Worm (Caenorhabditis elegans): ENCODE measurements around the gene btb-16.

btb-16 gene

ce11 chrII:3296644-3297043, at the start of gene btb-16:
Gene btb-16, plus strand, starts transcription at chrII:3296883.
- TF ChIP-seq him-1 (tag; optimal IDR thresholded peaks at IDR 0.05) = no peak
- no peak for TF ChIP-seq dao-5 (tag; optimal IDR thresholded peaks at IDR 0.05)
- no peak for TF ChIP-seq W03F9.2 (tag; optimal IDR thresholded peaks at IDR 0.05)

DNA sequence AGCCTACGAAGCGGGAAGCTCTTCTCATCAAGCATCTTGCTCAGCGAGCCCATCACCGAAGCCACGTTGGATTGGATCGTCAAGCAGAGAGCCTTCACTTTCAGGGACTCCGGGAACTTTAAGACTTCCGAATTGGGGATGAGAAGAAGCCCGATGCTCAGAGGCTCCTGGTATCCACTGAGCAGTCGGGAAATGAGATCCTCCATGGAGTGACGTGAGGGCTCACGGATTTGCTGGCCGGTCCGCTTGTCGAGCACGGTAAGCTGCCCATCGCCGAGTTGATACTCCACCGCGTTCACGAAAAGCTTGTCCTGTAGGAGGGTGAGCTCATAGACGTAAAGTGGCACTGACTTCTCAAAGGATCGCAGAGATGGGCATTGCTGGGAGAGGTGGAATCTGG, 49.1 kb upstream of the btb-16 start:
- TF ChIP-seq dao-5 (tag; optimal IDR thresholded peaks at IDR 0.05) = no peak
- TF ChIP-seq him-1 (tag; optimal IDR thresholded peaks at IDR 0.05) = no peak
- no peak for TF ChIP-seq W03F9.2 (tag; optimal IDR thresholded peaks at IDR 0.05)

- TF ChIP-seq dao-5 (tag; optimal IDR thresholded peaks at IDR 0.05) (no peak), W03F9.2 (tag; optimal IDR thresholded peaks at IDR 0.05) (no peak), him-1 (tag; optimal IDR thresholded peaks at IDR 0.05) (no peak)
Observed at ce11 chrII:3248043-3248718, 48.5 kb upstream of the btb-16 start, which contains the start of the genes fbxc-50 and C17F4.2. Gene fbxc-50, minus strand, starts transcription at chrII:3248123. Gene C17F4.2, plus strand, starts transcription at chrII:3248668.

DNA sequence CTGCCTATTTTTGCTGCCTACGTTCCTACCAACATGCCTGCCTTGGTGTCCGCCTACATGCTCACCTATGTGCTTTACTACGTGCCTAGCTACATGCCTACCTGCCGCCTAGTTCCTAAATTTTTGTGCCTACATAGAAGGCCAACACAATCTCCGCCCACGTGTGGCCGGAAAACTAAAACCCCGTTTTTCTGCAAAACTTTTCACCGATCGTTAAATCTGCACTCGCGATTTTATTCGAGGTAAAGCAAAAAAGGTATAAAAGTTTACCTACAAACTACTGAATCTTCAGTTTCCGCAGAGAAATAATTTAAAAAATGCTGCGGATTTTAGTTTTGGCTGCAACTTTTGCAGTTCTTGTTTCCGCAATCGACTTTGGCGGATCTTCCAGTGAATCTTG, 47.3 kb upstream of the btb-16 start, which contains the start of gene clec-124:
clec-124 (plus strand) TSS at position 301 of the 400 bp plus-strand sequence.
- no peak for TF ChIP-seq him-1 (tag; optimal IDR thresholded peaks at IDR 0.05)
- TF ChIP-seq dao-5 (tag; optimal IDR thresholded peaks at IDR 0.05) = no peak
- no peak for TF ChIP-seq W03F9.2 (tag; optimal IDR thresholded peaks at IDR 0.05)

DNA sequence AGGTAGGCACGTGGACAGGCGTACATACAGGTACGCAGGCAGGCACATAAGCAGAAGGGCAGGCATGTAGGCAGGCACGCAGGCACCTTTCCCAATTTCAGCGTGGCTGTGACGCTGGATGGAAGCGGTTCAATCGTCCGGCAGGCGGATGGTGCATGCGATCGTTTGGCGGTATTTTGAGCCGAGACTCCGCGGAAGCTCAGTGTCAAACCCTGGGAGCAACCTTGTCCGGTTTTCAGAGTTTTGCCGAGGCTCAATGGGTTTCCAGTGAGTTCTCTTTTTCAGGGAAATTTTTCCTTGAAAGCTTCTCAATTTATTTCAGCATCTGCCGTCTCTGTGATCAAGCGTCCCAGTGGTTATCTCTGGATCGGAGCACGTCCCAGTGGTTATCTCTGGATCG, 46.5 kb upstream of the btb-16 start:
- TF ChIP-seq him-1 (tag; optimal IDR thresholded peaks at IDR 0.05) (no peak), W03F9.2 (tag; optimal IDR thresholded peaks at IDR 0.05) (no peak), dao-5 (tag; optimal IDR thresholded peaks at IDR 0.05) (no peak)

ce11 chrII:3251782-3252181, 44.9 kb upstream of the btb-16 start:
- TF ChIP-seq dao-5 (tag; optimal IDR thresholded peaks at IDR 0.05) (no peak), him-1 (tag; optimal IDR thresholded peaks at IDR 0.05) (no peak), W03F9.2 (tag; optimal IDR thresholded peaks at IDR 0.05) (no peak)

- TF ChIP-seq him-1 (tag; optimal IDR thresholded peaks at IDR 0.05) = no peak
- TF ChIP-seq dao-5 (tag; optimal IDR thresholded peaks at IDR 0.05) = no peak
- no peak for TF ChIP-seq W03F9.2 (tag; optimal IDR thresholded peaks at IDR 0.05)
Observed at ce11 chrII:3259254-3259653, 37.4 kb upstream of the btb-16 start, which contains the start of gene gcy-19. Gene gcy-19, minus strand, starts transcription at chrII:3259354.

DNA sequence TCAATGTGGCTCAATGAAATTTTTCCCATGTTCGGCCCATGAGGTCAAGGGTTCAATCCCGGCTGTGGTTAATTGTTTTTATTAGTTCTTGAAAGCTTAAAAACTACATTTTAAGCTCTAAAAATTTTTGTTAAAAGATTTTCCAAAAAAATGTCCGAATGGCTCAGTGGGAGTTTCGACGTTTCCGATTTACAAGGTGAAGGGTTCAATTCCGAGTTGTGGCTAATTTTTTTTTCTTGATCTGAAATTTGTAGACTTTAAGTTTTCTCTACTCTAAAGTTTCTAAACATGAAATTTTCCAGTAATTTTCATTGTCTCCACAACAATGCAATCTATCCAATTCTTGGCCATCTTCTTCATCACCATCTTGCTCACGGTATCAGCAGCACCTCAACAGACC, 34.2 kb upstream of the btb-16 start, which contains the start of gene F02E11.2:
F02E11.2 (plus strand) TSS at position 301 of the 400 bp plus-strand sequence.
- TF ChIP-seq W03F9.2 (tag; optimal IDR thresholded peaks at IDR 0.05) = no peak
- TF ChIP-seq him-1 (tag; optimal IDR thresholded peaks at IDR 0.05) = no peak

- no peak for TF ChIP-seq him-1 (tag; optimal IDR thresholded peaks at IDR 0.05)
- no peak for TF ChIP-seq W03F9.2 (tag; optimal IDR thresholded peaks at IDR 0.05)
- TF ChIP-seq dao-5 (tag; optimal IDR thresholded peaks at IDR 0.05) = no peak
Observed at ce11 chrII:3264704-3265103, 32.0 kb upstream of the btb-16 start.

DNA sequence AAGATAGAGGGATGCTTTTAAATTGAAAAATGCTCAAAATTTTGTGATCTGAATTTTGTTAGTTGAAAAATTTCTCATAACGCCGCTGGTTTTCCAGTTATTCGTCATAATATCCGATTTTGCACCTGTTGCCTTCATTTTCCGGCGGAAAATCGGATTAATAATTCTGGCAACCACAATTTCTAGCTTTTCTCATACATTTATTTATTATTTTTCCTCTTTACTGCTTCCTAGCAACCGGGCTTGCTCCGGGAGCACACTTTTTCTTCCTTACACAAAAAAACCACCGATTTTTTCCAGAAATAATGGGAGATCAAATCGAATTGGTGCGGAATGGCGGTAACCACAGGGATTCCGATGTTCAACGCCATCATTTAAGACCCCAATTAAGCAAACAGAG, 29.3 kb upstream of the btb-16 start, which contains the start of gene F02E11.7:
F02E11.7 (plus strand) TSS at position 301 of the 400 bp plus-strand sequence.
- no peak for TF ChIP-seq dao-5 (tag; optimal IDR thresholded peaks at IDR 0.05)
- no peak for TF ChIP-seq W03F9.2 (tag; optimal IDR thresholded peaks at IDR 0.05)
- no peak for TF ChIP-seq him-1 (tag; optimal IDR thresholded peaks at IDR 0.05)

- TF ChIP-seq him-1 (tag; optimal IDR thresholded peaks at IDR 0.05) (no peak), W03F9.2 (tag; optimal IDR thresholded peaks at IDR 0.05) (no peak), dao-5 (tag; optimal IDR thresholded peaks at IDR 0.05) (no peak)
Observed at ce11 chrII:3267815-3268214, 28.9 kb upstream of the btb-16 start.

- TF ChIP-seq him-1 (tag; optimal IDR thresholded peaks at IDR 0.05) (no peak), dao-5 (tag; optimal IDR thresholded peaks at IDR 0.05) (no peak), W03F9.2 (tag; optimal IDR thresholded peaks at IDR 0.05) (no peak)
Observed at ce11 chrII:3270598-3270997, 26.1 kb upstream of the btb-16 start.

DNA sequence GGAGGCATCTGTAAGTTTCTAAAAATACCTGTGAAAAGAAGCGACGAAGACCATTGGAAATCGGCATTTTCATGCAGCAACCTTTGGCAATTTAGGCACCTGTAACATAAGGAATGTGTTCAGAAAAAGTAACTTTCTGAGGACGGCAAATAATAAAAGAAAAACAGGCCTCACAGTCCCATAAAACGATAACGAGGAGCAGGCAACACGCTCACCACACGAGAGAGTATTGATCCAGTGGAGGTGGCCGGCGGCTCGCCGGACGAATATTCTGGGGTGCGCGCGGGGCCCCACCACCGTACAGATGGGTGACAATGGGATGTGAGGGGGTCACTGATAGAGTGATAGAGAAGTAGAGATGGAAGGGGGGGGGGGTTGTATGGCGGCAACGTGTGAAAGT, 21.8 kb upstream of the btb-16 start, which contains the start of gene F02E11.3:
F02E11.3 (minus strand) TSS at position 101 of the 400 bp plus-strand sequence.
- TF ChIP-seq him-1 (tag; optimal IDR thresholded peaks at IDR 0.05) (no peak), W03F9.2 (tag; optimal IDR thresholded peaks at IDR 0.05) (no peak), dao-5 (tag; optimal IDR thresholded peaks at IDR 0.05) (no peak)

DNA sequence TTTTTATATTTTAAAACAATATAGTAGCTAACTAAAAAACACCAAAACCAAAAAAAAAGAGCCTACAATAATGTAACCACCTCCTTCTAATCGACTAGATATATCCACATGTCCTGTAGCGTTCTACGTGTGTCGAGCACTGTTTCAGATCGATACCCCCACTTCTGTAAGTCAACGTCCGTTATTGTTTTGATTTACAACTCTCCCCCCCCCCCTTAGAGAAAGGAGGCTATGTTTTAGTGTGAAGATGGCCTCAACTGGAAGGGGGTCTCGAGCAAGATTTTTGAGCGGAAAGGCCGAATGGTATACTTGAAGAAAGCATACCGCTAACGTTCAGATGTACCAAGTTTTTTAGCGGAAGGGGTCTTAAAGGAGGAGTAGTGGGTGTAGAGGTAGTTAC, 19.0 kb upstream of the btb-16 start, which contains the start of gene F02E11.4:
F02E11.4 (minus strand) TSS at position 101 of the 400 bp plus-strand sequence.
- TF ChIP-seq W03F9.2 (tag; optimal IDR thresholded peaks at IDR 0.05) = no peak
- TF ChIP-seq dao-5 (tag; optimal IDR thresholded peaks at IDR 0.05) = no peak
- TF ChIP-seq him-1 (tag; optimal IDR thresholded peaks at IDR 0.05) = no peak
